Worm (Caenorhabditis elegans): Measurements from ENCODE around the gene cng-2.

The cng-2 gene

DNA sequence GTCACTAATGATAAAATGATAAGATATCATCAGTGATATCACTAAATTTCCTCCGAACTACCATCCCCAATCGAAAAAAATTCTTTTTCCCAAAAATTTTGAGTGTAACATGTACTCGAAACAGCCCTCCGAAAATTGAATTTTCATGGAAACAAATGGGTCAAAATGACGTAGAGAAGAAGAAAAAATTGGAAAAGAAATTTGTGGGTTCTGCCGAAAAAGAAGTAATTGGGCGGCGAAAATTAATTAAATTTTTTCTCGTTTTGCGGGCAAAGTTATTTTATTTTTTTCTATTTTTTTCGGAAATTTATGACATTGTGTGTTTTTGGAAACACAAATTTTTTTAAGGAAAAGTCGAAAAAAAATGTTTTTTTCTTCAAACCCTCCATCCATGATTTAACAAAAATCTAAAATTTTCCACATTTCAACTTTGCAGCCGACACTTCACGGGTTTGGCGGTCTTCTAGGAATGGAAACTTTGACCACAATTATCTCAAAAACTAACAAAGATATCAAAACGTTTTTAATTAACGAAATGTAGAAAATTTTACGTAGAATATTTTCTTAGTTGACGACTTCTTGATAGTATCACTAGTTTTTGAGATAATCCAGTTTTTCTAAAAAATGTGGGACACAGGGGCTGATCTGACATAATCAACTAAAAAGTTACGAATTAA, 40.3 kb downstream of the cng-2 start:
- no peak for TF ChIP-seq dao-5 (tag; optimal IDR thresholded peaks at IDR 0.05)
- TF ChIP-seq W03F9.2 (tag; optimal IDR thresholded peaks at IDR 0.05), result no peak
- no peak for TF ChIP-seq him-1 (tag; optimal IDR thresholded peaks at IDR 0.05)

DNA sequence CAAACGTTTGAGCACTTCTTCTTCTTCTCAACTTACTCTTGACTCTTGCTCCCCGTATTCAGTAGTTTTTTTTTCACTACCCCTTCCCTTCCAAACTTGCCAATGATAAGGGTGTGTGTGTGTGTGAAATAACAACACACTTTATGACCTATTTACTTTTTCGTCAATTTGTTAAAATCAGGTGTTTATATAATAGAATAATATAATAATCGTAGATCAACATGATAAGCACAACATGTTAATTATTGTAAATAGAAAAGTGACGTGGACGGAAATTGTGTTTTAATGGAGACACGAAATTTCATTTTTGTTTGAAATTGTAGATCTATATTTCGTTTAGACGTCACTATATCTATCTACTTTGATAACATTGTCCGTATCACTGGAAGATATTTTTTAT, 43.3 kb downstream of the cng-2 start:
- no peak for TF ChIP-seq dao-5 (tag; optimal IDR thresholded peaks at IDR 0.05)
- TF ChIP-seq him-1 (tag; optimal IDR thresholded peaks at IDR 0.05), result no peak
- TF ChIP-seq W03F9.2 (tag; optimal IDR thresholded peaks at IDR 0.05), result no peak

DNA sequence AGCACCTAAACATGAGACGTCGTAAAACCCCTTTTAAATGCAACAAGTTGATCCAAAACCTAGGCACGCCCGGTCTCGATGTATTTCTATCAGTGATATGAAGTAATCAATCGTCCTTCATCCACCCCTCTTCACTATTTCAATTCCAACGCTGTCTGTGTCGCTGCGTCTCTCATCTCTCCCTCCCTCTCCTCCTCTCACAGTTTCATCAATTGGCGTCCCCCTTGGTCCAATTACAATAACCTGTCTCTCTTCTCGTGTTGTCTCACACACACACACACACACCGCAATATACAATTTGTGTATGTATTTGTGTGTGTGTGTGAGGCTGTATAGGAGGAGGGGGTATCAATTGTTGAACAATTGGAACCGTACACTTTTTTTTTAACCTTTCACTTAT, 46.2 kb downstream of the cng-2 start:
- TF ChIP-seq W03F9.2 (tag; optimal IDR thresholded peaks at IDR 0.05) (no peak), him-1 (tag; optimal IDR thresholded peaks at IDR 0.05) (no peak), dao-5 (tag; optimal IDR thresholded peaks at IDR 0.05) (no peak)

DNA sequence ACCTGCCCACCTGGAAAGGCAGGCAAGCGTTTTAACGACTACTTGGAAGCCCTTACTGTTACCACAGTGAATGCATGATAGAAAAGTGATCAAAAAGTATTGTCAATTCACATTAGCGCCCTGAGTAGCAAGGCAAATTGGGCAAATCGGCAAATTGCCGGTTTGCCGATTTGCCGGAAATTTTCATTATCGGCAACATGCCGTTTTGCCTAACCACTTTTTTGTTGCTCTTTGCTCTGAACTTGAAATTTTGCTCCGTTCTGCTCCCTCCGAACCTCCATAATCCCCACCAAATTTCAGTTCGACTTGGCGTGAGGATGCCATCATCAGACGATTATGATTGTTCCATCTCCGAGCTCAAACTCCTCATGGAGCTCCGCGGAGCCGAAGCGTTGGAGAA, 46.7 kb downstream of the cng-2 start, which contains the start of gene mca-2:
Gene mca-2 (plus strand): TSS at position 301 of the 400 bp plus-strand sequence.
- no peak for TF ChIP-seq him-1 (tag; optimal IDR thresholded peaks at IDR 0.05)
- TF ChIP-seq dao-5 (tag; optimal IDR thresholded peaks at IDR 0.05), result no peak
- TF ChIP-seq W03F9.2 (tag; optimal IDR thresholded peaks at IDR 0.05), result no peak
